Worm (Caenorhabditis elegans): ENCODE measurements around the gene swt-5.
A peak's percentile ranks its signal among the peaks of the same experiment; 100 is the strongest.

DNA sequence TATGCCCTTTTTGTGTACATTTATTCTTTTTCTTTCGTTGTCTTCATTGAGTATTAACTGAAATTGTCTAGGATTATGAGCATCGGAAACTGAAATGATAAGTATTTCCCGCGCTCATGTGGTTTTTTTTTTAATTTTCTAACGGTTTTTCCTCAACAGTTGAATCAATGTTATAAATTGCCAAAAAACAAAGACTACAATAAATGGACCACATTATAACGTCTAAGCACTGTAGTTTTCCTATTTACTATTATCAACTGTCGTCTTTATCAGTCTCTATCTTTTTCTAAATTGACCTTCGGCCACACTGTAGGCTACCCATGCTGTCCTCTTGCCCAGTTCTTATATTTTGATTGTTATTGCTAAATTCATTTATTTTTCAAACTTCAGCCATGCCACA, 6.5 kb downstream of the swt-5 start, which contains the start of gene acs-14:
- TF ChIP-seq ama-1 (optimal IDR thresholded peaks at IDR 0.05) (no peak), Y55F3AM.14 (GFP tag; optimal IDR thresholded peaks at IDR 0.05) (no peak), fos-1 (tag; optimal IDR thresholded peaks at IDR 0.05) (peak; percentile 17), mdl-1 (tag; optimal IDR thresholded peaks at IDR 0.05) (no peak), mbf-1 (tag; optimal IDR thresholded peaks at IDR 0.05) (no peak), nhr-6 (tag; optimal IDR thresholded peaks at IDR 0.05) (no peak), lin-39 (tag; optimal IDR thresholded peaks at IDR 0.05) (no peak), ceh-82 (tag; optimal IDR thresholded peaks at IDR 0.05) (no peak), unc-39 (tag; optimal IDR thresholded peaks at IDR 0.05) (no peak)

Measured in whole organism, L2 larva.